Worm (Caenorhabditis elegans) whole organism, early embryonic: Measurements from ENCODE around the gene C47D12.5.

Experiments used
- F13C5.2 ChIP-seq: sonication (generic microtip); optimal IDR thresholded peaks from 2 replicates; lab custom pipeline; 2017; ENCODE audit warnings: mild to moderate bottlenecking, missing genetic modification characterization, inconsistent platforms, missing compliant biosample characterization
- flt-1 ChIP-seq: fragments of 200-800 bp; sonication (Bioruptor generic); IDR thresholded peaks from 2 replicates; pipeline ENCODE4 v1.3.6; 2022; ENCODE audit warnings: missing genetic modification characterization, missing compliant biosample characterization

ce11 chrII:11650975-11651588, 34.0 kb downstream of the C47D12.5 start, which contains the start of gene coa-7:
- TF ChIP-seq flt-1 (GFP tag; lab: Robert Waterston, UW) (no peak), F13C5.2 (tag; lab: Kevin White, UChicago) (no peak)
